Worm (Caenorhabditis elegans) whole organism, L3 larva: ENCODE measurements around the gene srh-279.

ENCODE experiments used
- ZK546.5 ChIP-seq: sonication (generic microtip); optimal IDR thresholded peaks from 2 replicates; lab custom pipeline; 2017; ENCODE audit warnings: missing biosample characterization, missing genetic modification characterization
- aly-2 ChIP-seq: fragments of 150-350 bp; optimal IDR thresholded peaks from 2 replicates; lab custom pipeline; 2014; ENCODE audit warnings: missing biosample characterization, missing genetic modification characterization
- ceh-28 ChIP-seq: fragments of 150-350 bp; optimal IDR thresholded peaks from 2 replicates; lab custom pipeline; 2014; ENCODE audit warnings: missing biosample characterization, missing genetic modification reagents, missing genetic modification characterization
- ceh-9 ChIP-seq: sonication (generic microtip); optimal IDR thresholded peaks from 2 replicates; lab custom pipeline; 2018; ENCODE audit warnings: missing biosample characterization, missing genetic modification characterization
- daf-12 ChIP-seq: fragments of 150-350 bp; optimal IDR thresholded peaks from 2 replicates; lab custom pipeline; 2014; ENCODE audit warnings: missing biosample characterization, missing genetic modification reagents, missing genetic modification characterization
- elt-1 ChIP-seq: fragments of 150-350 bp; optimal IDR thresholded peaks from 2 replicates; lab custom pipeline; 2014; ENCODE audit warnings: missing biosample characterization, missing genetic modification characterization
- elt-2 ChIP-seq: sonication (generic microtip); optimal IDR thresholded peaks from 2 replicates; lab custom pipeline; 2016; ENCODE audit warnings: missing genetic modification reagents, mild to moderate bottlenecking, missing genetic modification characterization, missing compliant biosample characterization
- elt-3 ChIP-seq, 3 experiments: fragments of 150-350 bp in 1 of 3; sonication (generic microtip) in 2 of 3; optimal IDR thresholded peaks; 2 replicates in 2 of 3; 4 replicates in 1 of 3; lab custom pipeline; 2014 to 2017; ENCODE audit warnings: missing biosample characterization in 3 of 3, missing genetic modification characterization in 3 of 3
- fkh-10 ChIP-seq: sonication (generic microtip); optimal IDR thresholded peaks from 2 replicates; lab custom pipeline; 2017; ENCODE audit warnings: missing biosample characterization, missing genetic modification reagents, missing genetic modification characterization
- fos-1 ChIP-seq: fragments of 150-350 bp; optimal IDR thresholded peaks from 2 replicates; lab custom pipeline; 2014; ENCODE audit warnings: missing biosample characterization, missing genetic modification characterization
- hmg-11 ChIP-seq: sonication (generic microtip); optimal IDR thresholded peaks from 2 replicates; lab custom pipeline; 2016; ENCODE audit warnings: missing genetic modification characterization, missing compliant biosample characterization
- lin-15B ChIP-seq: fragments of 150-350 bp; optimal IDR thresholded peaks from 2 replicates; lab custom pipeline; 2014; ENCODE audit warnings: missing biosample characterization, missing genetic modification characterization
- lsy-12 ChIP-seq: sonication (generic microtip); optimal IDR thresholded peaks from 2 replicates; lab custom pipeline; 2016; ENCODE audit warnings: mild to moderate bottlenecking, missing genetic modification characterization, missing compliant biosample characterization
- mdl-1 ChIP-seq: fragments of 150-350 bp; optimal IDR thresholded peaks from 2 replicates; lab custom pipeline; 2014; ENCODE audit warnings: missing biosample characterization, missing genetic modification characterization
- nfya-1 ChIP-seq: sonication (generic microtip); optimal IDR thresholded peaks from 2 replicates; lab custom pipeline; 2017; ENCODE audit warnings: missing genetic modification characterization, mild to moderate bottlenecking, missing compliant biosample characterization, antibody characterized with exemption, moderate library complexity; ENCODE audit not compliant: insufficient read depth
- nhr-11 ChIP-seq: fragments of 150-350 bp; optimal IDR thresholded peaks from 2 replicates; lab custom pipeline; 2014; ENCODE audit warnings: missing biosample characterization, missing genetic modification characterization
- nhr-12 ChIP-seq: fragments of 150-350 bp; optimal IDR thresholded peaks from 2 replicates; lab custom pipeline; 2014; ENCODE audit warnings: missing biosample characterization, missing genetic modification characterization
- nhr-23 ChIP-seq: fragments of 150-350 bp; optimal IDR thresholded peaks from 2 replicates; lab custom pipeline; 2014; ENCODE audit warnings: missing biosample characterization, missing genetic modification reagents, missing genetic modification characterization
- nhr-237 ChIP-seq: fragments of 150-350 bp; optimal IDR thresholded peaks from 2 replicates; lab custom pipeline; 2014; ENCODE audit warnings: missing biosample characterization, missing genetic modification characterization
- nhr-25 ChIP-seq: sonication (generic microtip); optimal IDR thresholded peaks from 2 replicates; lab custom pipeline; 2017; ENCODE audit warnings: missing biosample characterization, missing genetic modification characterization
- nhr-28 ChIP-seq: fragments of 150-350 bp; optimal IDR thresholded peaks from 2 replicates; lab custom pipeline; 2014; ENCODE audit warnings: missing biosample characterization, missing genetic modification characterization
- nhr-43 ChIP-seq: sonication (generic microtip); optimal IDR thresholded peaks from 2 replicates; lab custom pipeline; 2016; ENCODE audit warnings: mild to moderate bottlenecking, missing genetic modification characterization, missing compliant biosample characterization; ENCODE audit not compliant: poor library complexity, severe bottlenecking
- nhr-67 ChIP-seq: fragments of 150-350 bp; optimal IDR thresholded peaks from 2 replicates; lab custom pipeline; 2014; ENCODE audit warnings: missing biosample characterization, missing genetic modification characterization
- nhr-76 ChIP-seq: fragments of 150-350 bp; sonication (generic microtip); optimal IDR thresholded peaks from 5 replicates; lab custom pipeline; 2014; ENCODE audit warnings: missing biosample characterization, missing genetic modification characterization
- pha-4 ChIP-seq: fragments of 150-350 bp; optimal IDR thresholded peaks from 2 replicates; lab custom pipeline; 2014; ENCODE audit warnings: missing biosample characterization, missing genetic modification reagents, missing genetic modification characterization
- sea-2 ChIP-seq: fragments of 150-350 bp; sonication (generic microtip); optimal IDR thresholded peaks from 4 replicates; lab custom pipeline; 2014; ENCODE audit warnings: missing biosample characterization, missing genetic modification reagents, missing genetic modification characterization
- snpc-4 ChIP-seq: fragments of 150-350 bp; optimal IDR thresholded peaks from 2 replicates; lab custom pipeline; 2014; ENCODE audit warnings: missing biosample characterization, missing genetic modification characterization
- tbx-2 ChIP-seq: sonication (generic microtip); optimal IDR thresholded peaks from 2 replicates; lab custom pipeline; 2016; ENCODE audit warnings: mild to moderate bottlenecking, missing genetic modification characterization, missing compliant biosample characterization
- unc-62 ChIP-seq: fragments of 150-350 bp; sonication (generic microtip); optimal IDR thresholded peaks from 4 replicates; lab custom pipeline; 2014; ENCODE audit warnings: missing biosample characterization, missing genetic modification reagents, missing genetic modification characterization

srh-279 gene

ce11 chrV:16210257-16211002, 18.2 kb downstream of the srh-279 start, which contains the start of gene F11A5.16:
Gene F11A5.16 (plus strand): TSS chrV:16210952.
- TF ChIP-seq ceh-9 (tag; lab: Kevin White, UChicago), result no peak
- no peak for TF ChIP-seq snpc-4
- no peak for TF ChIP-seq fos-1
- no peak for TF ChIP-seq unc-62 (GFP tag; lab: Kevin White, UChicago)
- no peak for TF ChIP-seq aly-2 (tag; lab: Kevin White, UChicago)
- no peak for TF ChIP-seq tbx-2 (tag; lab: Kevin White, UChicago)
- TF ChIP-seq mdl-1 (tag; lab: Kevin White, UChicago), result no peak
- TF ChIP-seq nhr-43 (tag; lab: Kevin White, UChicago), result no peak
- no peak for TF ChIP-seq pha-4 (tag; lab: Kevin White, UChicago)
- TF ChIP-seq daf-12 (tag; lab: Kevin White, UChicago), result no peak
- no peak for TF ChIP-seq nhr-23 (tag; lab: Kevin White, UChicago)
- no peak for TF ChIP-seq elt-2 (tag; lab: Kevin White, UChicago)

ce11 chrV:16211713-16212112, 19.5 kb downstream of the srh-279 start:
- no peak for TF ChIP-seq nhr-11 (tag; lab: Kevin White, UChicago)
- no peak for TF ChIP-seq fkh-10 (GFP tag; lab: Kevin White, UChicago)
- peak; percentile 26 for TF ChIP-seq nhr-43 (tag; lab: Kevin White, UChicago)
- no peak for TF ChIP-seq nhr-12 (tag; lab: Kevin White, UChicago)
- no peak for TF ChIP-seq lsy-12
- TF ChIP-seq lin-15B (tag; lab: Kevin White, UChicago), result no peak
- TF ChIP-seq ZK546.5, result no peak

ce11 chrV:16213323-16213722, 21.1 kb downstream of the srh-279 start:
- TF ChIP-seq nhr-43 (tag; lab: Kevin White, UChicago), result peak; percentile 93
- no peak for TF ChIP-seq fos-1
- peak; percentile 14 for TF ChIP-seq nhr-25 (tag; lab: Kevin White, UChicago)
- TF ChIP-seq elt-3 (tag; optimal IDR thresholded peaks at IDR 0.05; lab: Kevin White, UChicago), result peak in 2 of 3 experiments; percentile 26 to 43
- TF ChIP-seq nhr-23 (tag; lab: Kevin White, UChicago), result peak; percentile 39
- no peak for TF ChIP-seq mdl-1 (tag; lab: Kevin White, UChicago)

ce11 chrV:16214505-16214904, 22.3 kb downstream of the srh-279 start, which contains the start of gene F11A5.9:
Gene F11A5.9 (plus strand): TSS chrV:16214890.
- TF ChIP-seq nhr-67 (tag; lab: Kevin White, UChicago), result no peak
- no peak for TF ChIP-seq ceh-28 (tag; lab: Kevin White, UChicago)
- no peak for TF ChIP-seq pha-4 (tag; lab: Kevin White, UChicago)
- TF ChIP-seq fos-1, result no peak
- no peak for TF ChIP-seq nhr-25 (tag; lab: Kevin White, UChicago)
- no peak for TF ChIP-seq nhr-43 (tag; lab: Kevin White, UChicago)
- TF ChIP-seq nhr-237 (tag; lab: Kevin White, UChicago), result no peak
- TF ChIP-seq elt-1 (tag; lab: Kevin White, UChicago), result no peak
- TF ChIP-seq sea-2 (GFP tag; lab: Kevin White, UChicago), result no peak
- TF ChIP-seq hmg-11 (tag; lab: Kevin White, UChicago), result no peak
- no peak for TF ChIP-seq nhr-28 (tag; lab: Kevin White, UChicago)

ce11 chrV:16218522-16218921, 26.3 kb downstream of the srh-279 start, which contains the start of gene F11A5.15:
Gene F11A5.15 (minus strand): TSS chrV:16218622.
- TF ChIP-seq nhr-76 (tag; lab: Kevin White, UChicago) (no peak), nfya-1 (tag; lab: Kevin White, UChicago) (no peak), mdl-1 (tag; lab: Kevin White, UChicago) (no peak)
- TF ChIP-seq, all 47 proteins: peak for 0
